Worm (Caenorhabditis elegans) whole organism, L4 larva: Measurements from ENCODE around the gene R01E6.2.

ENCODE experiments used
- F37D6.2 ChIP-seq: sonication (generic microtip); optimal IDR thresholded peaks from 2 replicates; lab custom pipeline; 2016; ENCODE audit warnings: mild to moderate bottlenecking, missing genetic modification characterization, missing compliant biosample characterization
- F44E2.7 ChIP-seq: fragments of 200-800 bp; sonication (Bioruptor generic); IDR thresholded peaks from 2 replicates; pipeline ENCODE4 v2.1.2; 2022; ENCODE audit warnings: missing genetic modification characterization, missing compliant biosample characterization
- T26A8.4 ChIP-seq: fragments of 200-800 bp; sonication (Bioruptor generic); IDR thresholded peaks from 2 replicates; pipeline ENCODE4 v1.3.6; 2022; ENCODE audit warnings: missing genetic modification characterization, missing compliant biosample characterization
- aha-1 ChIP-seq: fragments of 150-350 bp; peaks from one replicate; lab custom pipeline; 2014; ENCODE audit warnings: missing biosample characterization, missing genetic modification characterization
- attf-4 ChIP-seq: sonication (generic microtip); optimal IDR thresholded peaks from 3 replicates; lab custom pipeline; 2017; ENCODE audit warnings: missing biosample characterization, missing genetic modification characterization
- ceh-28 ChIP-seq: fragments of 150-350 bp; optimal IDR thresholded peaks from 2 replicates; lab custom pipeline; 2014; ENCODE audit warnings: missing biosample characterization, missing genetic modification reagents, missing genetic modification characterization
- ceh-82 ChIP-seq: sonication (generic microtip); optimal IDR thresholded peaks from 2 replicates; lab custom pipeline; 2017; ENCODE audit warnings: missing biosample characterization, missing genetic modification characterization
- ces-1 ChIP-seq: fragments of 150-350 bp; sonication (generic microtip); optimal IDR thresholded peaks from 4 replicates; lab custom pipeline; 2014; ENCODE audit warnings: missing biosample characterization, missing genetic modification reagents, missing genetic modification characterization
- cey-2 ChIP-seq: sonication (generic microtip); optimal IDR thresholded peaks from 3 replicates; lab custom pipeline; 2017; ENCODE audit warnings: missing genetic modification characterization, mild to moderate bottlenecking, missing compliant biosample characterization, antibody characterized with exemption, borderline replicate concordance; ENCODE audit not compliant: insufficient read depth
- dpl-1 ChIP-seq: fragments of 150-350 bp; optimal IDR thresholded peaks from 2 replicates; lab custom pipeline; 2014; ENCODE audit warnings: missing biosample characterization, missing genetic modification reagents, missing genetic modification characterization
- dve-1 ChIP-seq: sonication (generic microtip); optimal IDR thresholded peaks from 2 replicates; lab custom pipeline; 2017; ENCODE audit warnings: antibody characterized with exemption, mild to moderate bottlenecking, missing genetic modification characterization, missing compliant biosample characterization; ENCODE audit not compliant: insufficient read depth
- egl-43 ChIP-seq: fragments of 200-800 bp; sonication (Bioruptor generic); IDR thresholded peaks from 2 replicates; pipeline ENCODE4 v1.3.6; 2022; ENCODE audit warnings: missing genetic modification reagents, missing genetic modification characterization, missing compliant biosample characterization
- fkh-10 ChIP-seq: fragments of 150-350 bp; optimal IDR thresholded peaks from 2 replicates; lab custom pipeline; 2014; ENCODE audit warnings: missing biosample characterization, missing genetic modification reagents, missing genetic modification characterization
- fos-1 ChIP-seq: fragments of 150-350 bp; optimal IDR thresholded peaks from 2 replicates; lab custom pipeline; 2014; ENCODE audit warnings: missing biosample characterization, missing genetic modification characterization
- gei-8 ChIP-seq: fragments of 200-800 bp; sonication (Bioruptor generic); optimal IDR thresholded peaks from 2 replicates; lab custom pipeline; 2018; ENCODE audit warnings: mild to moderate bottlenecking, missing genetic modification characterization, missing compliant biosample characterization
- hmg-1.1 ChIP-seq: fragments of 200-800 bp; sonication (Bioruptor generic); IDR thresholded peaks from 2 replicates; pipeline ENCODE4 v1.3.6; 2022; ENCODE audit warnings: missing genetic modification reagents, missing genetic modification characterization, missing compliant biosample characterization
- lim-7 ChIP-seq: fragments of 200-800 bp; sonication (Bioruptor generic); IDR thresholded peaks from 2 replicates; pipeline ENCODE4 v1.3.6; 2022; ENCODE audit warnings: missing genetic modification characterization, missing compliant biosample characterization
- lin-1 ChIP-seq: fragments of 200-800 bp; sonication (Bioruptor generic); IDR thresholded peaks from 2 replicates; pipeline ENCODE4 v1.3.6; 2022; ENCODE audit warnings: missing genetic modification reagents, missing genetic modification characterization, missing compliant biosample characterization
- lir-3 ChIP-seq: sonication (generic microtip); optimal IDR thresholded peaks from 2 replicates; lab custom pipeline; 2016; ENCODE audit warnings: mild to moderate bottlenecking, missing genetic modification characterization, missing compliant biosample characterization
- lsy-2 ChIP-seq, 2 experiments: fragments of 150-350 bp in 1 of 2; sonication (generic microtip) in 1 of 2; optimal IDR thresholded peaks; 2 replicates each; lab custom pipeline; 2014 to 2017; ENCODE audit warnings: missing biosample characterization in 2 of 2, missing genetic modification characterization in 2 of 2
- madf-9 ChIP-seq: fragments of 200-800 bp; sonication (Bioruptor generic); conservative IDR thresholded peaks from 2 replicates; pipeline ENCODE4 v1.3.6; 2022; ENCODE audit warnings: missing genetic modification reagents, missing genetic modification characterization, missing compliant biosample characterization
- mdl-1 ChIP-seq, 2 experiments: fragments of 150-350 bp in 1 of 2; sonication (generic microtip) in 1 of 2; optimal IDR thresholded peaks; 2 replicates each; lab custom pipeline; 2014 to 2017; ENCODE audit warnings: missing biosample characterization in 2 of 2, missing genetic modification characterization in 2 of 2
- mes-2 ChIP-seq: sonication (generic microtip); optimal IDR thresholded peaks from 2 replicates; lab custom pipeline; 2016; ENCODE audit warnings: missing genotype, mild to moderate bottlenecking, missing genetic modification characterization, missing compliant biosample characterization; ENCODE audit not compliant: poor library complexity, severe bottlenecking
- nhr-10 ChIP-seq: fragments of 150-350 bp; optimal IDR thresholded peaks from 2 replicates; lab custom pipeline; 2014; ENCODE audit warnings: missing biosample characterization, missing genetic modification characterization
- nhr-11 ChIP-seq: fragments of 150-350 bp; optimal IDR thresholded peaks from 2 replicates; lab custom pipeline; 2014; ENCODE audit warnings: missing biosample characterization, missing genetic modification characterization
- nhr-41 ChIP-seq: fragments of 200-800 bp; sonication (Bioruptor generic); IDR thresholded peaks from 2 replicates; pipeline ENCODE4 v1.3.6; 2022; ENCODE audit warnings: missing genetic modification reagents, missing genetic modification characterization, missing compliant biosample characterization
- nhr-48 ChIP-seq: sonication (generic microtip); optimal IDR thresholded peaks from 2 replicates; lab custom pipeline; 2016; ENCODE audit warnings: mild to moderate bottlenecking, missing genetic modification characterization, missing compliant biosample characterization
- nhr-76 ChIP-seq: fragments of 150-350 bp; optimal IDR thresholded peaks from 2 replicates; lab custom pipeline; 2014; ENCODE audit warnings: missing biosample characterization, missing genetic modification characterization
- nhr-77 ChIP-seq: fragments of 150-350 bp; optimal IDR thresholded peaks from 2 replicates; lab custom pipeline; 2014; ENCODE audit warnings: missing biosample characterization, missing genetic modification characterization
- pqm-1 ChIP-seq: sonication (generic microtip); optimal IDR thresholded peaks from 2 replicates; lab custom pipeline; 2017; ENCODE audit warnings: missing biosample characterization, missing genetic modification characterization
- set-16 ChIP-seq: fragments of 200-800 bp; sonication (Bioruptor generic); IDR thresholded peaks from 2 replicates; pipeline ENCODE4 v1.3.6; 2022; ENCODE audit warnings: missing genetic modification reagents, missing genetic modification characterization, missing compliant biosample characterization
- snpc-4 ChIP-seq: fragments of 150-350 bp; optimal IDR thresholded peaks from 2 replicates; lab custom pipeline; 2014; ENCODE audit warnings: missing biosample characterization, missing genetic modification characterization
- spr-1 ChIP-seq: sonication (generic microtip); optimal IDR thresholded peaks from 2 replicates; lab custom pipeline; 2016; ENCODE audit warnings: mild to moderate bottlenecking, missing genetic modification characterization, missing compliant biosample characterization
- tra-1 ChIP-seq: fragments of 200-800 bp; sonication (Bioruptor generic); IDR thresholded peaks from 2 replicates; pipeline ENCODE4 v1.3.6; 2022; ENCODE audit warnings: missing genetic modification reagents, missing genetic modification characterization, missing compliant biosample characterization
- unc-130 ChIP-seq: sonication (generic microtip); optimal IDR thresholded peaks from 2 replicates; lab custom pipeline; 2016; ENCODE audit warnings: missing genetic modification reagents, missing genetic modification characterization, missing compliant biosample characterization
- unc-39 ChIP-seq: sonication (generic microtip); optimal IDR thresholded peaks from 2 replicates; lab custom pipeline; 2017; ENCODE audit warnings: missing biosample characterization, missing genetic modification characterization
- unc-62 ChIP-seq, 3 experiments: fragments of 150-350 bp in 1 of 3; sonication (generic microtip); optimal IDR thresholded peaks in 2 of 3; peaks in 1 of 3; 1 replicate in 1 of 3; 2 replicates in 2 of 3; lab custom pipeline; 2014 to 2017; ENCODE audit warnings: missing biosample characterization in 3 of 3, missing genetic modification characterization in 3 of 3, missing genetic modification reagents in 3 of 3, missing genotype in 1 of 3
- vab-7 ChIP-seq: fragments of 200-800 bp; sonication (Bioruptor generic); IDR thresholded peaks from 2 replicates; pipeline ENCODE4 v1.3.6; 2022; ENCODE audit warnings: missing genetic modification reagents, missing genetic modification characterization, missing compliant biosample characterization
- zip-11 ChIP-seq: fragments of 200-800 bp; sonication (Bioruptor generic); IDR thresholded peaks from 2 replicates; pipeline ENCODE4 v1.3.6; 2022; ENCODE audit warnings: missing genetic modification characterization, missing compliant biosample characterization

R01E6.2 gene

ce11 chrX:13536759-13537158, 29.6 kb downstream of the R01E6.2 start, which contains the start of gene R01E6.5:
Gene R01E6.5 (plus strand): TSS chrX:13537059.
- TF ChIP-seq nhr-77 (tag; lab: Kevin White, UChicago) (no peak), unc-62 (GFP tag; optimal IDR thresholded peaks at IDR 0.05 in 1 of 2; lab: Kevin White, UChicago) (no peak), unc-62 (tag; optimal IDR thresholded peaks at IDR 0.05; lab: Kevin White, UChicago) (no peak), vab-7 (GFP tag; lab: Robert Waterston, UW) (no peak), set-16 (GFP tag; lab: Robert Waterston, UW) (no peak), nhr-10 (tag; lab: Kevin White, UChicago) (no peak), dpl-1 (GFP tag; lab: Kevin White, UChicago) (no peak), ceh-82 (no peak), lir-3 (tag; lab: Kevin White, UChicago) (no peak), cey-2 (tag; lab: Kevin White, UChicago) (no peak), lim-7 (GFP tag; lab: Robert Waterston, UW) (no peak), F44E2.7 (GFP tag; lab: Robert Waterston, UW) (no peak), ceh-28 (tag; lab: Kevin White, UChicago) (no peak), ces-1 (GFP tag; lab: Kevin White, UChicago) (no peak), dve-1 (no peak), unc-39 (no peak), T26A8.4 (GFP tag; lab: Robert Waterston, UW) (no peak)

- TF ChIP-seq snpc-4 (tag; lab: Kevin White, UChicago) (no peak), unc-62 (GFP tag; optimal IDR thresholded peaks at IDR 0.05 in 1 of 2; lab: Kevin White, UChicago) (peak in 1 of 2 experiments; percentile 93), unc-62 (tag; optimal IDR thresholded peaks at IDR 0.05; lab: Kevin White, UChicago) (no peak), fkh-10 (GFP tag; lab: Kevin White, UChicago) (peak; percentile 19), unc-130 (GFP tag; lab: Kevin White, UChicago) (no peak), set-16 (GFP tag; lab: Robert Waterston, UW) (peak; percentile 57), aha-1 (peak; percentile 76), madf-9 (no peak), ces-1 (GFP tag; lab: Kevin White, UChicago) (peak; percentile 74), egl-43 (GFP tag; lab: Robert Waterston, UW) (0 out of 2 replicates have a peak, but pooled peaks have one; percentile 38)
These were observed 33.7 kb downstream of the R01E6.2 start, which contains the start of gene acr-12 for ce11 chrX:13532424-13533309. Gene acr-12 (plus strand): TSS chrX:13532853.

- no peak for TF ChIP-seq zip-11 (GFP tag; lab: Robert Waterston, UW)
- peak in 1 of 2 experiments; percentile 92 for TF ChIP-seq unc-62 (GFP tag; optimal IDR thresholded peaks at IDR 0.05 in 1 of 2; lab: Kevin White, UChicago)
- no peak for TF ChIP-seq unc-62 (tag; optimal IDR thresholded peaks at IDR 0.05; lab: Kevin White, UChicago)
- TF ChIP-seq, all 104 proteins: peak for 1
These were observed 36.1 kb downstream of the R01E6.2 start for ce11 chrX:13530015-13530778.

ce11 chrX:13528630-13529138, 37.7 kb downstream of the R01E6.2 start, which contains the start of gene F18H3.4:
Gene F18H3.4 (plus strand): TSS chrX:13529088.
- TF ChIP-seq mdl-1 (tag; optimal IDR thresholded peaks at IDR 0.05; lab: Kevin White, UChicago) (peak; percentile 12 to 77), nhr-11 (tag; lab: Kevin White, UChicago) (no peak), fos-1 (tag; lab: Kevin White, UChicago) (no peak), spr-1 (tag; lab: Kevin White, UChicago) (no peak), nhr-48 (tag; lab: Kevin White, UChicago) (peak; percentile 91), lin-1 (GFP tag; lab: Robert Waterston, UW) (peak; percentile 50; the same call in 1 of the 2 replicates), nhr-41 (GFP tag; lab: Robert Waterston, UW) (peak; percentile 46; the same call in 1 of the 2 replicates), F37D6.2 (tag; lab: Kevin White, UChicago) (no peak), pqm-1 (tag; lab: Kevin White, UChicago) (peak; percentile 61), nhr-10 (tag; lab: Kevin White, UChicago) (peak; percentile 65), gei-8 (GFP tag; lab: Kevin White, UChicago) (peak; percentile 29), unc-130 (GFP tag; lab: Kevin White, UChicago) (no peak), lsy-2 (tag; optimal IDR thresholded peaks at IDR 0.05; lab: Kevin White, UChicago) (peak in 1 of 2 experiments; percentile 60), T26A8.4 (GFP tag; lab: Robert Waterston, UW) (peak; percentile 46; the same call in 1 of the 2 replicates), zip-11 (GFP tag; lab: Robert Waterston, UW) (no peak), mes-2 (peak; percentile 43), nhr-76 (tag; lab: Kevin White, UChicago) (peak; percentile 30), madf-9 (no peak), hmg-1.1 (GFP tag; lab: Robert Waterston, UW) (0 out of 2 replicates have a peak, but pooled peaks have one; percentile 19), attf-4 (tag; lab: Kevin White, UChicago) (no peak), tra-1 (GFP tag; lab: Robert Waterston, UW) (peak; percentile 62)
